Fruit fly (Drosophila melanogaster) whole organism, embryonic: ENCODE measurements around the gene CG6470.

Experiments
- ATbp ChIP-seq: fragments of 200-800 bp; sonication (Bioruptor generic); optimal IDR thresholded peaks from 2 replicates; lab custom pipeline; 2017; ENCODE audit warnings: missing biosample characterization, mild to moderate bottlenecking, missing genetic modification characterization, missing genetic modification reagents
- Abd-B ChIP-seq: fragments of 200-800 bp; sonication (Bioruptor generic); optimal IDR thresholded peaks from 2 replicates; lab custom pipeline; 2018; ENCODE audit warnings: missing biosample characterization, mild to moderate bottlenecking, missing genetic modification characterization, moderate library complexity
- Aef1 ChIP-seq: fragments of 200-800 bp; sonication (Bioruptor generic); IDR thresholded peaks from 3 replicates; pipeline ENCODE4 v1.3.6; 2022; ENCODE audit warnings: missing biosample characterization, missing genetic modification characterization
- B-H2 ChIP-seq: fragments of 200-800 bp; sonication (Bioruptor generic); optimal IDR thresholded peaks from 2 replicates; lab custom pipeline; 2018; ENCODE audit warnings: missing biosample characterization, mild to moderate bottlenecking, missing genetic modification characterization
- Bgb ChIP-seq: fragments of 200-800 bp; sonication (Bioruptor generic); IDR thresholded peaks from 2 replicates; pipeline ENCODE4 v1.3.6; 2022; ENCODE audit warnings: missing biosample characterization, missing genetic modification characterization; ENCODE audit not compliant: partially characterized antibody
- Blimp-1 ChIP-seq: fragments of 200-800 bp; sonication (Bioruptor generic); optimal IDR thresholded peaks from 3 replicates; lab custom pipeline; 2018; ENCODE audit warnings: missing biosample characterization, missing genetic modification characterization, mild to moderate bottlenecking, moderate library complexity, missing genetic modification reagents
- CG10267 ChIP-seq: fragments of 200-800 bp; sonication (Bioruptor generic); optimal IDR thresholded peaks from 2 replicates; lab custom pipeline; 2018; ENCODE audit warnings: missing biosample characterization, mild to moderate bottlenecking, missing genetic modification characterization, moderate library complexity
- CG10274 ChIP-seq: fragments of 200-800 bp; sonication (Bioruptor generic); optimal IDR thresholded peaks from 3 replicates; lab custom pipeline; 2017; ENCODE audit warnings: missing biosample characterization, mild to moderate bottlenecking, missing genetic modification characterization
- CG10321 ChIP-seq: fragments of 200-800 bp; sonication (Bioruptor generic); IDR thresholded peaks from 2 replicates; pipeline ENCODE4 v1.3.6; 2022; ENCODE audit warnings: missing biosample characterization, missing genetic modification characterization
- CG10565 ChIP-seq: fragments of 200-800 bp; sonication (Bioruptor generic); optimal IDR thresholded peaks from 3 replicates; lab custom pipeline; 2016; ENCODE audit warnings: missing biosample characterization, mild to moderate bottlenecking, missing genetic modification characterization
- CG10654 ChIP-seq: fragments of 200-800 bp; sonication (Bioruptor generic); optimal IDR thresholded peaks from 2 replicates; lab custom pipeline; 2016; ENCODE audit warnings: missing biosample characterization, missing genetic modification characterization
- CG11085 ChIP-seq: fragments of 200-800 bp; sonication (Bioruptor generic); IDR thresholded peaks from 2 replicates; pipeline ENCODE4 v1.3.6; 2022; ENCODE audit warnings: missing biosample characterization, missing genetic modification characterization
- CG11398 ChIP-seq: fragments of 200-800 bp; sonication (Bioruptor generic); optimal IDR thresholded peaks from 2 replicates; lab custom pipeline; 2016; ENCODE audit warnings: missing biosample characterization, missing genetic modification characterization
- CG14050 ChIP-seq: fragments of 200-800 bp; sonication (Bioruptor generic); IDR thresholded peaks from 3 replicates; pipeline ENCODE4 v1.3.6; 2022; ENCODE audit warnings: missing biosample characterization, missing genetic modification characterization
- CG15479 ChIP-seq: fragments of 200-800 bp; sonication (Bioruptor generic); optimal IDR thresholded peaks from 3 replicates; lab custom pipeline; 2019; ENCODE audit warnings: missing biosample characterization, mild to moderate bottlenecking, missing genetic modification characterization, moderate library complexity
- CG1603 ChIP-seq: fragments of 200-800 bp; sonication (Bioruptor generic); optimal IDR thresholded peaks from 2 replicates; lab custom pipeline; 2019; ENCODE audit warnings: missing biosample characterization, mild to moderate bottlenecking, missing genetic modification characterization, moderate library complexity
- CG16779 ChIP-seq: fragments of 200-800 bp; sonication (Bioruptor generic); IDR thresholded peaks from 2 replicates; pipeline ENCODE4 v1.3.6; 2022; ENCODE audit warnings: missing biosample characterization, missing genetic modification characterization
- CG16813 ChIP-seq: fragments of 200-800 bp; sonication (Bioruptor generic); IDR thresholded peaks from 3 replicates; pipeline ENCODE4 v1.3.6; 2022; ENCODE audit warnings: missing biosample characterization, missing genetic modification characterization; ENCODE audit not compliant: partially characterized antibody
- CG18599 ChIP-seq: fragments of 200-800 bp; sonication (Bioruptor generic); optimal IDR thresholded peaks from 3 replicates; lab custom pipeline; 2017; ENCODE audit warnings: missing biosample characterization, missing genetic modification characterization, mild to moderate bottlenecking, moderate library complexity, missing genetic modification reagents
- CG2199 ChIP-seq: fragments of 200-800 bp; sonication (Bioruptor generic); IDR thresholded peaks from 3 replicates; pipeline ENCODE4 v1.3.6; 2022; ENCODE audit warnings: missing biosample characterization, missing genetic modification characterization
- CG2678 ChIP-seq: fragments of 200-800 bp; sonication (Bioruptor generic); optimal IDR thresholded peaks from 3 replicates; lab custom pipeline; 2019; ENCODE audit warnings: missing biosample characterization, mild to moderate bottlenecking, missing genetic modification characterization, moderate library complexity
- CG31224 ChIP-seq: fragments of 200-800 bp; sonication (Bioruptor generic); IDR thresholded peaks from 2 replicates; pipeline ENCODE4 v1.3.6; 2022; ENCODE audit warnings: missing biosample characterization, missing genetic modification characterization
- CG3838 ChIP-seq: fragments of 200-800 bp; sonication (Bioruptor generic); optimal IDR thresholded peaks from 3 replicates; lab custom pipeline; 2016; ENCODE audit warnings: missing biosample characterization, missing genetic modification characterization
- CG4282 ChIP-seq: fragments of 200-800 bp; sonication (Bioruptor generic); optimal IDR thresholded peaks from 2 replicates; lab custom pipeline; 2016; ENCODE audit warnings: missing biosample characterization, missing genetic modification characterization
- CG7786 ChIP-seq: fragments of 200-800 bp; sonication (Bioruptor generic); optimal IDR thresholded peaks from 2 replicates; lab custom pipeline; 2016; ENCODE audit warnings: missing biosample characterization, missing genetic modification characterization
- CG8089 ChIP-seq: fragments of 200-800 bp; sonication (Bioruptor generic); optimal IDR thresholded peaks from 3 replicates; lab custom pipeline; 2016; ENCODE audit warnings: missing biosample characterization, missing genetic modification characterization
- CG8924 ChIP-seq: fragments of 200-800 bp; optimal IDR thresholded peaks from 3 replicates; lab custom pipeline; 2019; ENCODE audit warnings: missing biosample characterization, mild to moderate bottlenecking, missing genetic modification characterization, moderate library complexity
- CG9727 ChIP-seq: fragments of 200-800 bp; sonication (Bioruptor generic); optimal IDR thresholded peaks from 3 replicates; lab custom pipeline; 2017; ENCODE audit warnings: missing biosample characterization, mild to moderate bottlenecking, missing genetic modification characterization
- CTCF ChIP-seq: fragments of 200-800 bp; sonication (Bioruptor generic); optimal IDR thresholded peaks from 2 replicates; lab custom pipeline; 2017; ENCODE audit warnings: missing biosample characterization, mild to moderate bottlenecking, missing genetic modification characterization, moderate library complexity
- Dad ChIP-seq: fragments of 200-800 bp; sonication (Bioruptor generic); optimal IDR thresholded peaks from 3 replicates; lab custom pipeline; 2016; ENCODE audit warnings: missing biosample characterization, missing genetic modification characterization
- MESR4 ChIP-seq: fragments of 200-800 bp; sonication (Bioruptor generic); optimal IDR thresholded peaks from 2 replicates; lab custom pipeline; 2018; ENCODE audit warnings: missing biosample characterization, mild to moderate bottlenecking, missing genetic modification characterization, moderate library complexity
- Myb ChIP-seq: fragments of 200-800 bp; sonication (Bioruptor generic); optimal IDR thresholded peaks from 2 replicates; lab custom pipeline; 2016; ENCODE audit warnings: missing biosample characterization, missing genetic modification characterization
- Oli ChIP-seq: fragments of 200-800 bp; sonication (Bioruptor generic); optimal IDR thresholded peaks from 2 replicates; lab custom pipeline; 2018; ENCODE audit warnings: missing biosample characterization, mild to moderate bottlenecking, missing genetic modification characterization, moderate library complexity
- Spps ChIP-seq: fragments of 200-800 bp; sonication (Bioruptor generic); optimal IDR thresholded peaks from 2 replicates; lab custom pipeline; 2018; ENCODE audit warnings: missing biosample characterization, mild to moderate bottlenecking, missing genetic modification characterization
- ewg ChIP-seq: fragments of 200-800 bp; sonication (Bioruptor generic); optimal IDR thresholded peaks from 3 replicates; lab custom pipeline; 2017; ENCODE audit warnings: mild to moderate bottlenecking, missing biosample characterization, missing genetic modification reagents, missing genetic modification characterization
- gem ChIP-seq: fragments of 200-800 bp; sonication (Bioruptor generic); optimal IDR thresholded peaks from 2 replicates; lab custom pipeline; 2019; ENCODE audit warnings: missing biosample characterization, mild to moderate bottlenecking, missing genetic modification characterization, moderate library complexity
- grau ChIP-seq: fragments of 200-800 bp; optimal IDR thresholded peaks from 3 replicates; lab custom pipeline; 2019; ENCODE audit warnings: missing biosample characterization, mild to moderate bottlenecking, missing genetic modification characterization, moderate library complexity
- hkb ChIP-seq, 2 experiments: fragments of 200-800 bp in 1 of 2; fragments of >200 bp in 1 of 2; sonication (Bioruptor generic) in 1 of 2; IDR thresholded peaks in 1 of 2; optimal IDR thresholded peaks in 1 of 2; 2 replicates each; pipeline versions ENCODE4 v1.3.6 to Lab custom; 2017 to 2022; ENCODE audit warnings: missing biosample characterization in 1 of 2, missing genetic modification characterization in 1 of 2
- luna ChIP-seq: fragments of 200-800 bp; sonication (Bioruptor generic); optimal IDR thresholded peaks from 2 replicates; lab custom pipeline; 2016; ENCODE audit warnings: missing biosample characterization, missing genetic modification characterization
- odd ChIP-seq: fragments of 200-800 bp; sonication (Bioruptor generic); optimal IDR thresholded peaks from 2 replicates; lab custom pipeline; 2017; ENCODE audit warnings: missing biosample characterization, mild to moderate bottlenecking, missing genetic modification characterization
- pan ChIP-seq, 4 experiments: fragments of >200 bp in 3 of 4; fragments of 200-800 bp in 1 of 4; sonication (Bioruptor generic) in 1 of 4; optimal IDR thresholded peaks in 3 of 4; IDR thresholded peaks in 1 of 4; 2 replicates each; pipeline versions ENCODE4 v1.3.6 to Lab custom; 2017 to 2022; ENCODE audit warnings: missing biosample characterization in 2 of 4, missing genetic modification characterization in 2 of 4, mixed read lengths in 1 of 4
- pfk ChIP-seq: fragments of 200-800 bp; sonication (Bioruptor generic); optimal IDR thresholded peaks from 2 replicates; lab custom pipeline; 2018; ENCODE audit warnings: missing biosample characterization, mild to moderate bottlenecking, missing genetic modification characterization, moderate library complexity
- ranshi ChIP-seq: fragments of 200-800 bp; sonication (Bioruptor generic); IDR thresholded peaks from 2 replicates; pipeline ENCODE4 v1.3.6; 2022; ENCODE audit warnings: missing biosample characterization, missing genetic modification characterization
- repo ChIP-seq: fragments of 200-800 bp; sonication (Bioruptor generic); optimal IDR thresholded peaks from 2 replicates; lab custom pipeline; 2016; ENCODE audit warnings: missing biosample characterization, missing genetic modification characterization
- sens-2 ChIP-seq: fragments of 200-800 bp; sonication (Bioruptor generic); IDR thresholded peaks from 2 replicates; pipeline ENCODE4 v1.3.6; 2022; ENCODE audit warnings: missing biosample characterization, missing genetic modification characterization
- ssp ChIP-seq: fragments of 200-800 bp; sonication (Bioruptor generic); IDR thresholded peaks from 2 replicates; pipeline ENCODE4 v1.3.6; 2022; ENCODE audit warnings: missing biosample characterization, missing genetic modification characterization
- vvl ChIP-seq: fragments of 200-800 bp; sonication (Bioruptor generic); IDR thresholded peaks from 2 replicates; pipeline ENCODE4 v1.3.6; 2022; ENCODE audit warnings: missing biosample characterization, missing genetic modification characterization
- wek ChIP-seq: fragments of 200-800 bp; sonication (Bioruptor generic); optimal IDR thresholded peaks from 3 replicates; lab custom pipeline; 2018; ENCODE audit warnings: missing biosample characterization, mild to moderate bottlenecking, missing genetic modification characterization, moderate library complexity
- zf30C ChIP-seq: fragments of 200-800 bp; sonication (Bioruptor generic); optimal IDR thresholded peaks from 3 replicates; lab custom pipeline; 2018; ENCODE audit warnings: missing biosample characterization, mild to moderate bottlenecking, missing genetic modification characterization
- zfh2 ChIP-seq: fragments of 200-800 bp; sonication (Bioruptor generic); optimal IDR thresholded peaks from 2 replicates; lab custom pipeline; 2016; ENCODE audit warnings: missing biosample characterization, missing genetic modification characterization

Gene CG6470

DNA sequence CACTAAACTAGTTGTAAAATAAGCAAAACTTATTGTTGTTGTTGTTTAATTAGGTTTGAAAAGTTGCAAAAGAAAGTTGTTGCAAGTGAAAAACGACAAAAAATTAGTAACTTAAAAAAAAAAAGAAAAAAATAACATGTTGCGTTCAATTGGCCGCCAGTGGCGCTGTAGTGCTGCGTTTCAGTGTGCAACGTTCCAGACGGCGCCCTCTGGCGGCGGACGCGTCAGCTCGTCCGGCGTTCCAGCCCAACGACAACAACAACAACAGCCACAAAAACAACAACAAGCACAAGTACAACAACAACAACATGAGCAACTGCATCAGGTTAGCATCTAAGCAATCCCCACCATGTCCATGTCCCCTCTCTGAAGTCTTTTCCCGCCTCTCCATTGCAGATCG is 2.7 kb upstream of the CG6470 start (continued):
- TF ChIP-seq CG7786 (GFP tag; lab: Kevin White, UChicago) (no peak), CG10654 (no peak), CG2678 (tag; lab: Kevin White, UChicago) (peak; percentile 8), wek (no peak), CG8089 (GFP tag; lab: Kevin White, UChicago) (no peak), CG11398 (GFP tag; lab: Kevin White, UChicago) (no peak), B-H2 (GFP tag; lab: Kevin White, UChicago) (no peak), repo (no peak), MESR4 (no peak), CG10565 (GFP tag; lab: Kevin White, UChicago) (no peak), CG1603 (tag; lab: Kevin White, UChicago) (peak; percentile 32), Bgb (GFP tag; lab: Robert Waterston, UW) (no peak), CG8924 (no peak), pfk (GFP tag; lab: Kevin White, UChicago) (peak; percentile 85), Abd-B (no peak), Myb (peak; percentile 6), CG10267 (tag; lab: Kevin White, UChicago) (peak; percentile 6), CG14050 (no peak), CG4282 (GFP tag; lab: Kevin White, UChicago) (no peak), CG9727 (peak; percentile 20), CG18599 (no peak), ssp (GFP tag; lab: Robert Waterston, UW) (no peak), CG16813 (GFP tag; lab: Robert Waterston, UW) (no peak), CTCF (GFP tag; lab: Kevin White, UChicago) (peak; percentile 96), Dad (GFP tag; lab: Kevin White, UChicago) (no peak), Aef1 (GFP tag; lab: Robert Waterston, UW) (peak; percentile 62), CG16779 (no peak), CG31224 (no peak), CG15479 (GFP tag; lab: Kevin White, UChicago) (no peak), CG10321 (GFP tag; lab: Robert Waterston, UW) (no peak), luna (GFP tag; lab: Kevin White, UChicago) (no peak), CG2199 (GFP tag; lab: Robert Waterston, UW) (peak; percentile 83; the same call in 2 of the 3 replicates), Oli (tag; lab: Kevin White, UChicago) (peak; percentile 18), CG3838 (GFP tag; lab: Kevin White, UChicago) (no peak), grau (peak; percentile 29), CG11085 (no peak), zf30C (GFP tag; lab: Kevin White, UChicago) (no peak), gem (peak; percentile 34), ranshi (no peak), sens-2 (0 out of 2 replicates have a peak, but pooled peaks have one; percentile 36), ewg (peak; percentile 32), odd (no peak), ATbp (GFP tag; lab: Kevin White, UChicago) (peak; percentile 15), hkb (optimal IDR thresholded peaks at IDR 0.05; lab: Kevin White, UChicago) (no peak), hkb (GFP tag; IDR thresholded peaks at IDR 0.05; lab: Robert Waterston, UW) (0 out of 2 replicates have a peak, but pooled peaks have one; percentile 30), Blimp-1 (GFP tag; lab: Kevin White, UChicago) (no peak), Spps (no peak), CG10274 (no peak), zfh2 (GFP tag; lab: Kevin White, UChicago) (no peak), pan (optimal IDR thresholded peaks at IDR 0.05; lab: Kevin White, UChicago) (no peak), pan (GFP tag; optimal IDR thresholded peaks at IDR 0.05 in 1 of 2, IDR thresholded peaks at IDR 0.05 in 1 of 2) (peak in 1 of 2 experiments; percentile 56), vvl (GFP tag; lab: Robert Waterston, UW) (peak; percentile 40; the same call in 1 of the 2 replicates)
